Fruit fly (Drosophila melanogaster) whole organism, embryonic: ENCODE data around the gene CG6656.

Source experiments
- Adf1 ChIP-seq: fragments of 200-800 bp; sonication (Bioruptor generic); IDR thresholded peaks from 2 replicates; pipeline ENCODE4 v1.3.6; 2022; ENCODE audit warnings: missing biosample characterization, missing genetic modification characterization
- Blimp-1 ChIP-seq: fragments of 200-800 bp; sonication (Bioruptor generic); optimal IDR thresholded peaks from 3 replicates; lab custom pipeline; 2018; ENCODE audit warnings: missing biosample characterization, missing genetic modification characterization, mild to moderate bottlenecking, moderate library complexity, missing genetic modification reagents
- Bteb2 ChIP-seq: fragments of 200-800 bp; sonication (Bioruptor generic); optimal IDR thresholded peaks from 2 replicates; lab custom pipeline; 2016; ENCODE audit warnings: missing biosample characterization, missing genetic modification characterization
- CG10209 ChIP-seq: fragments of 200-800 bp; sonication (Bioruptor generic); optimal IDR thresholded peaks from 3 replicates; lab custom pipeline; 2017; ENCODE audit warnings: missing biosample characterization, mild to moderate bottlenecking, missing genetic modification characterization, missing genetic modification reagents
- CG11560 ChIP-seq: fragments of 200-800 bp; sonication (Bioruptor generic); IDR thresholded peaks from 3 replicates; pipeline ENCODE4 v1.3.6; 2022; ENCODE audit warnings: missing biosample characterization, missing genetic modification characterization
- CG12391 ChIP-seq: fragments of 200-800 bp; sonication (Bioruptor generic); optimal IDR thresholded peaks from 3 replicates; lab custom pipeline; 2018; ENCODE audit warnings: missing biosample characterization, mild to moderate bottlenecking, missing genetic modification characterization, moderate library complexity
- CG15479 ChIP-seq: fragments of 200-800 bp; sonication (Bioruptor generic); optimal IDR thresholded peaks from 3 replicates; lab custom pipeline; 2019; ENCODE audit warnings: missing biosample characterization, mild to moderate bottlenecking, missing genetic modification characterization, moderate library complexity
- CG17612 ChIP-seq: fragments of 200-800 bp; sonication (Bioruptor generic); IDR thresholded peaks from 2 replicates; pipeline ENCODE4 v1.3.6; 2022; ENCODE audit warnings: missing biosample characterization, missing genetic modification characterization
- CG17829 ChIP-seq: fragments of 200-800 bp; optimal IDR thresholded peaks from 2 replicates; lab custom pipeline; 2019; ENCODE audit warnings: missing biosample characterization, mild to moderate bottlenecking, missing genetic modification characterization, moderate library complexity
- CG2712 ChIP-seq: fragments of 200-800 bp; optimal IDR thresholded peaks from 3 replicates; lab custom pipeline; 2019; ENCODE audit warnings: missing biosample characterization, mild to moderate bottlenecking, missing genetic modification characterization, moderate library complexity
- CG3281 ChIP-seq: fragments of 200-800 bp; sonication (Bioruptor generic); optimal IDR thresholded peaks from 3 replicates; lab custom pipeline; 2017; ENCODE audit warnings: missing biosample characterization, mild to moderate bottlenecking, missing genetic modification characterization
- CG33557 ChIP-seq: fragments of 200-800 bp; sonication (Bioruptor generic); optimal IDR thresholded peaks from 2 replicates; lab custom pipeline; 2019; ENCODE audit warnings: missing biosample characterization, mild to moderate bottlenecking, missing genetic modification characterization, moderate library complexity
- CG7271 ChIP-seq: fragments of 200-800 bp; sonication (Bioruptor generic); optimal IDR thresholded peaks from 2 replicates; lab custom pipeline; 2018; ENCODE audit warnings: missing biosample characterization, mild to moderate bottlenecking, missing genetic modification characterization, moderate library complexity
- CG7745 ChIP-seq: fragments of 200-800 bp; sonication (Bioruptor generic); optimal IDR thresholded peaks from 2 replicates; lab custom pipeline; 2018; ENCODE audit warnings: missing biosample characterization, mild to moderate bottlenecking, missing genetic modification characterization, moderate library complexity
- CG8924 ChIP-seq: fragments of 200-800 bp; optimal IDR thresholded peaks from 3 replicates; lab custom pipeline; 2019; ENCODE audit warnings: missing biosample characterization, mild to moderate bottlenecking, missing genetic modification characterization, moderate library complexity
- CG9437 ChIP-seq: fragments of 200-800 bp; sonication (Bioruptor generic); optimal IDR thresholded peaks from 2 replicates; lab custom pipeline; 2018; ENCODE audit warnings: missing biosample characterization, mild to moderate bottlenecking, missing genetic modification characterization
- CG9817 ChIP-seq: fragments of 200-800 bp; sonication (Bioruptor generic); optimal IDR thresholded peaks from 2 replicates; lab custom pipeline; 2018; ENCODE audit warnings: missing biosample characterization, mild to moderate bottlenecking, missing genetic modification characterization, moderate library complexity
- Chrac-16 ChIP-seq: fragments of 200-800 bp; sonication (Bioruptor generic); optimal IDR thresholded peaks from 3 replicates; lab custom pipeline; 2016; ENCODE audit warnings: missing biosample characterization, missing genetic modification characterization
- CoRest ChIP-seq: fragments of 200-800 bp; sonication (Bioruptor generic); optimal IDR thresholded peaks from 3 replicates; lab custom pipeline; 2018; ENCODE audit warnings: missing biosample characterization, mild to moderate bottlenecking, missing genetic modification characterization, moderate library complexity
- Deaf1 ChIP-seq: fragments of 200-800 bp; optimal IDR thresholded peaks from 3 replicates; lab custom pipeline; 2019; ENCODE audit warnings: missing biosample characterization, mild to moderate bottlenecking, missing genetic modification characterization, moderate library complexity
- Dref ChIP-seq: fragments of 200-800 bp; sonication (Bioruptor generic); IDR thresholded peaks from 2 replicates; pipeline ENCODE4 v1.3.6; 2022; ENCODE audit warnings: missing biosample characterization, missing genetic modification characterization
- ERR ChIP-seq: fragments of 200-800 bp; sonication (Bioruptor generic); optimal IDR thresholded peaks from 2 replicates; lab custom pipeline; 2016; ENCODE audit warnings: missing biosample characterization, missing genetic modification characterization
- Ets65A ChIP-seq: fragments of 200-800 bp; sonication (Bioruptor generic); peaks from one replicate; lab custom pipeline; 2016; ENCODE audit warnings: missing biosample characterization, missing genetic modification characterization
- Fer1 ChIP-seq: fragments of 200-800 bp; sonication (Bioruptor generic); optimal IDR thresholded peaks from 2 replicates; lab custom pipeline; 2017; ENCODE audit warnings: missing biosample characterization, mild to moderate bottlenecking, missing genetic modification characterization
- GATAe ChIP-seq: fragments of 200-800 bp; sonication (Bioruptor generic); conservative IDR thresholded peaks from 2 replicates; pipeline ENCODE4 v1.3.6; 2022; ENCODE audit warnings: missing biosample characterization, missing genetic modification characterization
- HHEX ChIP-seq: fragments of 200-800 bp; sonication (Bioruptor generic); optimal IDR thresholded peaks from 3 replicates; lab custom pipeline; 2017; ENCODE audit warnings: missing biosample characterization, mild to moderate bottlenecking, missing genetic modification characterization, missing genetic modification reagents
- HmgD ChIP-seq: fragments of 200-800 bp; sonication (Bioruptor generic); optimal IDR thresholded peaks from 3 replicates; lab custom pipeline; 2016; ENCODE audit warnings: missing biosample characterization, missing genetic modification characterization
- Hr78 ChIP-seq, 2 experiments: fragments of 200-800 bp in 1 of 2; fragments of >200 bp in 1 of 2; sonication (Bioruptor generic) in 1 of 2; optimal IDR thresholded peaks; 2 replicates each; lab custom pipeline; 2017 to 2019; ENCODE audit warnings: missing biosample characterization in 2 of 2, missing genetic modification characterization in 2 of 2, mild to moderate bottlenecking in 1 of 2, moderate library complexity in 1 of 2
- Lpt ChIP-seq: fragments of >200 bp; optimal IDR thresholded peaks from 2 replicates; lab custom pipeline; 2018; ENCODE audit warnings: missing biosample characterization, missing genetic modification characterization
- MBD-R2 ChIP-seq: fragments of 200-800 bp; sonication (Bioruptor generic); IDR thresholded peaks from 2 replicates; pipeline ENCODE4 v1.3.6; 2022; ENCODE audit warnings: missing biosample characterization, missing genetic modification characterization
- NFAT ChIP-seq: fragments of 200-800 bp; sonication (Bioruptor generic); IDR thresholded peaks from 2 replicates; pipeline ENCODE4 v1.3.6; 2022; ENCODE audit warnings: missing biosample characterization, missing genetic modification characterization
- NK7.1 ChIP-seq: fragments of 200-800 bp; sonication (Bioruptor generic); optimal IDR thresholded peaks from 3 replicates; lab custom pipeline; 2016; ENCODE audit warnings: missing biosample characterization, missing genetic modification characterization
- Rx ChIP-seq: fragments of 200-800 bp; sonication (Bioruptor generic); IDR thresholded peaks from 2 replicates; pipeline ENCODE4 v1.3.6; 2022; ENCODE audit warnings: missing biosample characterization, missing genetic modification characterization
- Side ChIP-seq: fragments of 200-800 bp; sonication (Bioruptor generic); optimal IDR thresholded peaks from 2 replicates; lab custom pipeline; 2016; ENCODE audit warnings: missing biosample characterization, missing genetic modification characterization
- amos ChIP-seq: fragments of 200-800 bp; sonication (Bioruptor generic); IDR thresholded peaks from 2 replicates; pipeline ENCODE4 v1.3.6; 2022; ENCODE audit warnings: missing biosample characterization, missing genetic modification characterization; ENCODE audit not compliant: partially characterized antibody
- ase ChIP-seq: fragments of 200-800 bp; sonication (Bioruptor generic); IDR thresholded peaks from 3 replicates; pipeline ENCODE4 v1.3.6; 2022; ENCODE audit warnings: missing biosample characterization, missing genetic modification characterization
- ato ChIP-seq: fragments of 200-800 bp; sonication (Bioruptor generic); IDR thresholded peaks from 2 replicates; pipeline ENCODE4 v1.3.6; 2022; ENCODE audit warnings: missing biosample characterization, missing genetic modification characterization; ENCODE audit not compliant: partially characterized antibody
- cg ChIP-seq: fragments of 200-800 bp; sonication (Bioruptor generic); optimal IDR thresholded peaks from 3 replicates; lab custom pipeline; 2019; ENCODE audit warnings: missing biosample characterization, mild to moderate bottlenecking, missing genetic modification characterization, moderate library complexity
- corto ChIP-seq: fragments of 200-800 bp; sonication (Bioruptor generic); optimal IDR thresholded peaks from 2 replicates; lab custom pipeline; 2016; ENCODE audit warnings: missing biosample characterization, mild to moderate bottlenecking, missing genetic modification characterization, moderate library complexity
- crol ChIP-seq: fragments of 200-800 bp; sonication (Bioruptor generic); IDR thresholded peaks from 2 replicates; pipeline ENCODE4 v1.3.6; 2022; ENCODE audit warnings: missing biosample characterization, missing genetic modification characterization
- da ChIP-seq: fragments of 200-800 bp; sonication (Bioruptor generic); optimal IDR thresholded peaks from 2 replicates; lab custom pipeline; 2016; ENCODE audit warnings: missing biosample characterization, missing genetic modification characterization
- danr ChIP-seq: fragments of 200-800 bp; sonication (Bioruptor generic); IDR thresholded peaks from 2 replicates; pipeline ENCODE4 v1.3.6; 2022; ENCODE audit warnings: missing biosample characterization, missing genetic modification characterization
- dati ChIP-seq: fragments of 200-800 bp; sonication (Bioruptor generic); IDR thresholded peaks from 2 replicates; pipeline ENCODE4 v1.3.6; 2022; ENCODE audit warnings: missing biosample characterization, missing genetic modification characterization
- ewg ChIP-seq: fragments of 200-800 bp; sonication (Bioruptor generic); optimal IDR thresholded peaks from 3 replicates; lab custom pipeline; 2017; ENCODE audit warnings: mild to moderate bottlenecking, missing biosample characterization, missing genetic modification reagents, missing genetic modification characterization
- jigr1 ChIP-seq: fragments of 200-800 bp; sonication (Bioruptor generic); IDR thresholded peaks from 3 replicates; pipeline ENCODE4 v1.3.6; 2022; ENCODE audit warnings: missing biosample characterization, missing genetic modification characterization
- maf-S ChIP-seq: fragments of 200-800 bp; sonication (Bioruptor generic); optimal IDR thresholded peaks from 2 replicates; lab custom pipeline; 2016; ENCODE audit warnings: missing biosample characterization, missing genetic modification characterization
- rib ChIP-seq: fragments of 200-800 bp; sonication (Bioruptor generic); IDR thresholded peaks from 2 replicates; pipeline ENCODE4 v1.3.6; 2022; ENCODE audit warnings: missing biosample characterization, missing genetic modification characterization
- salm ChIP-seq: fragments of 200-800 bp; sonication (Bioruptor generic); optimal IDR thresholded peaks from 2 replicates; lab custom pipeline; 2018; ENCODE audit warnings: missing biosample characterization, mild to moderate bottlenecking, missing genetic modification characterization
- sima ChIP-seq: fragments of 200-800 bp; sonication (Bioruptor generic); optimal IDR thresholded peaks from 2 replicates; lab custom pipeline; 2016; ENCODE audit warnings: missing biosample characterization, missing genetic modification characterization
- slp2 ChIP-seq: fragments of 200-800 bp; sonication (Bioruptor generic); optimal IDR thresholded peaks from 2 replicates; lab custom pipeline; 2016; ENCODE audit warnings: missing biosample characterization, missing genetic modification characterization
- trh ChIP-seq: fragments of 200-800 bp; sonication (Bioruptor generic); optimal IDR thresholded peaks from 2 replicates; lab custom pipeline; 2016; ENCODE audit warnings: missing biosample characterization, missing genetic modification characterization
- usp ChIP-seq: fragments of >200 bp; optimal IDR thresholded peaks from 2 replicates; lab custom pipeline; 2017; ENCODE audit warnings: missing biosample characterization, missing genetic modification characterization
- vvl ChIP-seq: fragments of 200-800 bp; sonication (Bioruptor generic); IDR thresholded peaks from 2 replicates; pipeline ENCODE4 v1.3.6; 2022; ENCODE audit warnings: missing biosample characterization, missing genetic modification characterization

Gene CG6656

dm6 chr3R:21839636-21840035 lies 35.5 kb upstream of the CG6656 start (continued):
- TF ChIP-seq HHEX (GFP tag; lab: Kevin White, UChicago): peak; percentile 12
- TF ChIP-seq CG15479 (GFP tag; lab: Kevin White, UChicago): no peak
- TF ChIP-seq NK7.1: no peak
- no peak for TF ChIP-seq CG9817
- no peak for TF ChIP-seq Side (GFP tag; lab: Kevin White, UChicago)
- TF ChIP-seq dati: no peak
- TF ChIP-seq CG10209: no peak
- no peak for TF ChIP-seq trh (GFP tag; lab: Kevin White, UChicago)
- TF ChIP-seq danr: no peak
- TF ChIP-seq Blimp-1 (GFP tag; lab: Kevin White, UChicago): peak; percentile 54
- no peak for TF ChIP-seq CG7745 (tag; lab: Kevin White, UChicago)
- peak; percentile 50 for TF ChIP-seq CoRest (tag; lab: Kevin White, UChicago)
- no peak for TF ChIP-seq rib (GFP tag; lab: Robert Waterston, UW)
- TF ChIP-seq Chrac-16 (GFP tag; lab: Kevin White, UChicago): no peak
- no peak for TF ChIP-seq ato (GFP tag; lab: Robert Waterston, UW)
- TF ChIP-seq ase (GFP tag; lab: Robert Waterston, UW): no peak
- no peak for TF ChIP-seq vvl
- TF ChIP-seq GATAe: no peak
- TF ChIP-seq HmgD (GFP tag; lab: Kevin White, UChicago): no peak
- peak; percentile 52 for TF ChIP-seq CG2712 (tag; lab: Kevin White, UChicago)
- TF ChIP-seq Deaf1 (tag; lab: Kevin White, UChicago): peak; percentile 10
- TF ChIP-seq CG7271: no peak
- TF ChIP-seq da (GFP tag; lab: Kevin White, UChicago): no peak
- TF ChIP-seq CG9437: peak; percentile 6
- no peak for TF ChIP-seq Hr78 (GFP tag; optimal IDR thresholded peaks at IDR 0.05; lab: Kevin White, UChicago)
- TF ChIP-seq corto (GFP tag; lab: Kevin White, UChicago): no peak
- TF ChIP-seq Lpt (GFP tag; lab: Kevin White, UChicago): no peak
- no peak for TF ChIP-seq MBD-R2 (GFP tag; lab: Robert Waterston, UW)
- no peak for TF ChIP-seq amos (GFP tag; lab: Robert Waterston, UW)
- no peak for TF ChIP-seq CG33557 (GFP tag; lab: Kevin White, UChicago)
- peak; percentile 38 for TF ChIP-seq CG12391
- no peak for TF ChIP-seq NFAT (GFP tag; lab: Robert Waterston, UW)
- no peak for TF ChIP-seq sima (GFP tag; lab: Kevin White, UChicago)
- TF ChIP-seq ERR (GFP tag; lab: Kevin White, UChicago): no peak
- TF ChIP-seq salm: no peak
- TF ChIP-seq slp2 (GFP tag; lab: Kevin White, UChicago): no peak
- peak; percentile 54 for TF ChIP-seq CG3281
- TF ChIP-seq maf-S: no peak
- no peak for TF ChIP-seq Ets65A (GFP tag; lab: Kevin White, UChicago)
- no peak for TF ChIP-seq Fer1 (GFP tag; lab: Kevin White, UChicago)
- peak; percentile 66 for TF ChIP-seq CG8924 (tag; lab: Kevin White, UChicago)
- TF ChIP-seq Bteb2 (GFP tag; lab: Kevin White, UChicago): no peak
- no peak for TF ChIP-seq Adf1 (GFP tag; lab: Robert Waterston, UW)
- no peak for TF ChIP-seq Dref (GFP tag; lab: Robert Waterston, UW)
- TF ChIP-seq ewg: no peak
- TF ChIP-seq CG17612 (GFP tag; lab: Robert Waterston, UW): no peak
- no peak for TF ChIP-seq cg (GFP tag; lab: Kevin White, UChicago)
- no peak for TF ChIP-seq usp
- TF ChIP-seq CG11560: no peak
- TF ChIP-seq Rx (GFP tag; lab: Robert Waterston, UW): no peak
- TF ChIP-seq jigr1: no peak
- TF ChIP-seq CG17829 (tag; lab: Kevin White, UChicago): peak; percentile 35
- TF ChIP-seq crol (GFP tag; lab: Robert Waterston, UW): no peak
